Fruit fly (Drosophila melanogaster): ENCODE data around the gene tilB.

Gene tilB

dm6 chrX:22477689-22478590 lies 28.4 kb downstream of the tilB start:
- TF ChIP-seq crc (GFP tag; optimal IDR thresholded peaks at IDR 0.05) (no peak), Ets65A (GFP tag) (peak; percentile 4), sd (tag; optimal IDR thresholded peaks at IDR 0.05) (peak; percentile 21), zfh1 (GFP tag; IDR thresholded peaks at IDR 0.05) (no peak), CG32772 (GFP tag; IDR thresholded peaks at IDR 0.05) (peak; percentile 38; the same call in 1 of the 2 replicates), CG5953 (GFP tag; IDR thresholded peaks at IDR 0.05) (no peak), CG4360 (GFP tag; IDR thresholded peaks at IDR 0.05) (no peak), CG18011 (GFP tag; optimal IDR thresholded peaks at IDR 0.05) (no peak), grau (tag; optimal IDR thresholded peaks at IDR 0.05) (peak; percentile 64), nau (GFP tag; optimal IDR thresholded peaks at IDR 0.05) (no peak), zen2 (GFP tag; IDR thresholded peaks at IDR 0.05; ENCODE audit: partially characterized antibody) (no peak), Xrp1 (GFP tag; IDR thresholded peaks at IDR 0.05) (no peak), CG32532 (GFP tag; IDR thresholded peaks at IDR 0.05) (no peak), CG3065 (GFP tag; optimal IDR thresholded peaks at IDR 0.05) (no peak), Bgb (GFP tag; IDR thresholded peaks at IDR 0.05; ENCODE audit: partially characterized antibody) (0 out of 2 replicates have a peak, but pooled peaks have one; percentile 10), CG2120 (GFP tag; optimal IDR thresholded peaks at IDR 0.05) (peak; percentile 41), YL-1 (GFP tag; optimal IDR thresholded peaks at IDR 0.05) (no peak), Med (GFP tag) (peak; percentile 59), grn (GFP tag; optimal IDR thresholded peaks at IDR 0.05) (no peak), CG17359 (tag; optimal IDR thresholded peaks at IDR 0.05) (peak; percentile 4), CG17328 (GFP tag; IDR thresholded peaks at IDR 0.05) (no peak), CG2712 (tag; optimal IDR thresholded peaks at IDR 0.05) (peak; percentile 7), CG11695 (GFP tag; IDR thresholded peaks at IDR 0.05) (peak; percentile 73), CG3281 (GFP tag; optimal IDR thresholded peaks at IDR 0.05) (peak; percentile 32), CG8290 (GFP tag; optimal IDR thresholded peaks at IDR 0.05) (no peak), CG8290 (tag; optimal IDR thresholded peaks at IDR 0.05) (no peak), lilli (GFP tag; optimal IDR thresholded peaks at IDR 0.05) (peak; percentile 18), fd64A (GFP tag; optimal IDR thresholded peaks at IDR 0.05) (no peak), HmgZ (tag; optimal IDR thresholded peaks at IDR 0.05) (no peak), Rx (GFP tag; IDR thresholded peaks at IDR 0.05) (no peak), Kr (GFP tag; optimal IDR thresholded peaks at IDR 0.05) (no peak), CG2678 (tag; optimal IDR thresholded peaks at IDR 0.05) (peak; percentile 30), sens (GFP tag) (peak; percentile 83), zfh2 (GFP tag; optimal IDR thresholded peaks at IDR 0.05) (no peak), Gsc (GFP tag; IDR thresholded peaks at IDR 0.05) (no peak), tna (GFP tag; IDR thresholded peaks at IDR 0.05; ENCODE audit: partially characterized antibody) (no peak), en (GFP tag; optimal IDR thresholded peaks at IDR 0.05) (no peak), CG18599 (GFP tag; optimal IDR thresholded peaks at IDR 0.05) (no peak), CG7987 (GFP tag; optimal IDR thresholded peaks at IDR 0.05) (no peak), B-H2 (GFP tag; optimal IDR thresholded peaks at IDR 0.05) (no peak), vvl (GFP tag; IDR thresholded peaks at IDR 0.05) (peak; percentile 66), Lhr (GFP tag; optimal IDR thresholded peaks at IDR 0.05) (no peak), crp (GFP tag; optimal IDR thresholded peaks at IDR 0.05) (peak in 1 of 2 experiments; percentile 16), psq (GFP tag; optimal IDR thresholded peaks at IDR 0.05) (no peak), CG9215 (GFP tag; IDR thresholded peaks at IDR 0.05) (no peak; the same call in 1 of the 2 replicates), D19B (GFP tag; optimal IDR thresholded peaks at IDR 0.05) (no peak), hbn (GFP tag; IDR thresholded peaks at IDR 0.05; ENCODE audit: partially characterized antibody) (no peak), row (GFP tag; IDR thresholded peaks at IDR 0.05) (peak; percentile 23; the same call in 1 of the 3 replicates), CG15601 (tag; optimal IDR thresholded peaks at IDR 0.05) (no peak)
